Fruit fly (Drosophila melanogaster) whole organism, embryonic: Measurements from ENCODE around the gene rasp.

Experiments used
- Bdp1 ChIP-seq: fragments of 200-800 bp; sonication (Bioruptor generic); optimal IDR thresholded peaks from 3 replicates; lab custom pipeline; 2016; ENCODE audit warnings: missing biosample characterization, missing genetic modification characterization
- CG10543 ChIP-seq: fragments of 200-800 bp; sonication (Bioruptor generic); optimal IDR thresholded peaks from 3 replicates; lab custom pipeline; 2017; ENCODE audit warnings: missing biosample characterization, mild to moderate bottlenecking, missing genetic modification characterization, moderate library complexity
- CG12155 ChIP-seq: fragments of 200-800 bp; sonication (Bioruptor generic); optimal IDR thresholded peaks from 3 replicates; lab custom pipeline; 2016; ENCODE audit warnings: missing biosample characterization, missing genetic modification characterization
- CG17385 ChIP-seq: fragments of 200-800 bp; sonication (Bioruptor generic); optimal IDR thresholded peaks from 3 replicates; lab custom pipeline; 2018; ENCODE audit warnings: missing biosample characterization, mild to moderate bottlenecking, missing genetic modification characterization
- CG18011 ChIP-seq: fragments of 200-800 bp; sonication (Bioruptor generic); optimal IDR thresholded peaks from 2 replicates; lab custom pipeline; 2017; ENCODE audit warnings: missing biosample characterization, missing genetic modification characterization, mild to moderate bottlenecking, moderate library complexity, missing genotype
- CG2712 ChIP-seq: fragments of 200-800 bp; optimal IDR thresholded peaks from 3 replicates; lab custom pipeline; 2019; ENCODE audit warnings: missing biosample characterization, mild to moderate bottlenecking, missing genetic modification characterization, moderate library complexity
- CG31441 ChIP-seq: fragments of 200-800 bp; sonication (Bioruptor generic); IDR thresholded peaks from 2 replicates; pipeline ENCODE4 v1.3.6; 2022; ENCODE audit warnings: missing biosample characterization, missing genetic modification characterization
- CG3281 ChIP-seq: fragments of 200-800 bp; sonication (Bioruptor generic); optimal IDR thresholded peaks from 3 replicates; lab custom pipeline; 2017; ENCODE audit warnings: missing biosample characterization, mild to moderate bottlenecking, missing genetic modification characterization
- CG34422 ChIP-seq: fragments of 200-800 bp; sonication (Bioruptor generic); IDR thresholded peaks from 3 replicates; pipeline ENCODE4 v1.3.6; 2022; ENCODE audit warnings: missing biosample characterization, missing genetic modification characterization
- CG3726 ChIP-seq: fragments of 200-800 bp; sonication (Bioruptor generic); IDR thresholded peaks from 3 replicates; pipeline ENCODE4, ENCODE4 v1.3.6; 2022; ENCODE audit warnings: missing biosample characterization, missing genetic modification characterization
- CG4360 ChIP-seq: fragments of 200-800 bp; sonication (Bioruptor generic); IDR thresholded peaks from 2 replicates; pipeline ENCODE4 v1.3.6; 2022; ENCODE audit warnings: missing biosample characterization, missing genetic modification characterization
- CG43689 ChIP-seq: fragments of 200-800 bp; sonication (Bioruptor generic); IDR thresholded peaks from 2 replicates; pipeline ENCODE4 v1.3.6; 2022; ENCODE audit warnings: missing biosample characterization, missing genetic modification characterization
- CG7786 ChIP-seq: fragments of 200-800 bp; sonication (Bioruptor generic); optimal IDR thresholded peaks from 2 replicates; lab custom pipeline; 2016; ENCODE audit warnings: missing biosample characterization, missing genetic modification characterization
- CG8089 ChIP-seq: fragments of 200-800 bp; sonication (Bioruptor generic); optimal IDR thresholded peaks from 3 replicates; lab custom pipeline; 2016; ENCODE audit warnings: missing biosample characterization, missing genetic modification characterization
- CG8290 ChIP-seq, 3 experiments: fragments of 200-800 bp; sonication (Bioruptor generic); optimal IDR thresholded peaks; 2 replicates each; lab custom pipeline; 2016 to 2019; ENCODE audit warnings: missing biosample characterization in 3 of 3, missing genetic modification characterization in 3 of 3, mild to moderate bottlenecking in 2 of 3, moderate library complexity in 1 of 3
- CG9609 ChIP-seq: fragments of 200-800 bp; sonication (Bioruptor generic); optimal IDR thresholded peaks from 3 replicates; lab custom pipeline; 2016; ENCODE audit warnings: missing biosample characterization, missing genetic modification characterization
- D ChIP-seq, 2 experiments: fragments of 200-800 bp in 1 of 2; fragments of >200 bp in 1 of 2; sonication (Bioruptor generic) in 1 of 2; optimal IDR thresholded peaks; 2 replicates in 1 of 2; 3 replicates in 1 of 2; lab custom pipeline; 2017; ENCODE audit warnings: mild to moderate bottlenecking in 1 of 2, missing biosample characterization in 1 of 2, missing genetic modification characterization in 1 of 2, missing genetic modification reagents in 1 of 2
- Dfd ChIP-seq, 2 experiments: fragments of >200 bp; optimal IDR thresholded peaks; 2 replicates each; lab custom pipeline; 2017; ENCODE audit warnings: missing biosample characterization in 2 of 2, missing genetic modification characterization in 2 of 2
- Dp ChIP-seq: fragments of 200-800 bp; sonication (Bioruptor generic); optimal IDR thresholded peaks from 2 replicates; lab custom pipeline; 2018; ENCODE audit warnings: missing biosample characterization, mild to moderate bottlenecking, missing genetic modification characterization, moderate library complexity
- ERR ChIP-seq: fragments of 200-800 bp; sonication (Bioruptor generic); optimal IDR thresholded peaks from 2 replicates; lab custom pipeline; 2016; ENCODE audit warnings: missing biosample characterization, missing genetic modification characterization
- HmgZ ChIP-seq: fragments of 200-800 bp; sonication (Bioruptor generic); optimal IDR thresholded peaks from 2 replicates; lab custom pipeline; 2018; ENCODE audit warnings: missing biosample characterization, mild to moderate bottlenecking, missing genetic modification characterization
- Hmr ChIP-seq: fragments of 200-800 bp; sonication (Bioruptor generic); optimal IDR thresholded peaks from 3 replicates; lab custom pipeline; 2017; ENCODE audit warnings: mild to moderate bottlenecking, missing biosample characterization, missing genetic modification reagents, missing genetic modification characterization
- Hr39 ChIP-seq: fragments of >200 bp; optimal IDR thresholded peaks from 2 replicates; lab custom pipeline; 2017
- MTF-1 ChIP-seq: fragments of 200-800 bp; sonication (Bioruptor generic); optimal IDR thresholded peaks from 2 replicates; lab custom pipeline; 2018; ENCODE audit warnings: missing biosample characterization, mild to moderate bottlenecking, missing genetic modification characterization, borderline replicate concordance
- Mrtf ChIP-seq: fragments of 200-800 bp; sonication (Bioruptor generic); IDR thresholded peaks from 3 replicates; pipeline ENCODE4 v1.3.6; 2022; ENCODE audit warnings: missing biosample characterization, missing genetic modification characterization
- NfI ChIP-seq: fragments of 200-800 bp; sonication (Bioruptor generic); optimal IDR thresholded peaks from 3 replicates; lab custom pipeline; 2018; ENCODE audit warnings: missing biosample characterization, mild to moderate bottlenecking, missing genetic modification characterization, moderate library complexity
- Opbp ChIP-seq: fragments of 200-800 bp; sonication (Bioruptor generic); IDR thresholded peaks from 3 replicates; pipeline ENCODE4 v1.3.6; 2022; ENCODE audit warnings: missing biosample characterization, missing genetic modification characterization; ENCODE audit not compliant: partially characterized antibody
- Pdp1 ChIP-seq, 2 experiments: fragments of 200-800 bp; sonication (Bioruptor generic); optimal IDR thresholded peaks; 3 replicates each; lab custom pipeline; 2016; ENCODE audit warnings: missing biosample characterization in 2 of 2, missing genetic modification characterization in 2 of 2, mild to moderate bottlenecking in 1 of 2, moderate library complexity in 1 of 2
- Ptx1 ChIP-seq: fragments of 200-800 bp; sonication (Bioruptor generic); IDR thresholded peaks from 2 replicates; pipeline ENCODE4 v1.3.6; 2022; ENCODE audit warnings: missing biosample characterization, missing genetic modification characterization
- Sry-β ChIP-seq: fragments of 200-800 bp; sonication (Bioruptor generic); optimal IDR thresholded peaks from 2 replicates; lab custom pipeline; 2018; ENCODE audit warnings: missing biosample characterization, mild to moderate bottlenecking, missing genetic modification characterization, moderate library complexity
- Usf ChIP-seq: fragments of 200-800 bp; sonication (Bioruptor generic); optimal IDR thresholded peaks from 2 replicates; lab custom pipeline; 2017; ENCODE audit warnings: missing genotype, missing biosample characterization, missing genetic modification characterization
- aop ChIP-seq: fragments of 200-800 bp; sonication (Bioruptor generic); IDR thresholded peaks from 2 replicates; pipeline ENCODE4 v1.3.6; 2022; ENCODE audit warnings: missing biosample characterization, missing genetic modification characterization
- bcd ChIP-seq: fragments of 200-800 bp; sonication (Bioruptor generic); optimal IDR thresholded peaks from 2 replicates; lab custom pipeline; 2017; ENCODE audit warnings: missing biosample characterization, mild to moderate bottlenecking, missing genetic modification characterization
- bigmax ChIP-seq: fragments of 200-800 bp; sonication (Bioruptor generic); optimal IDR thresholded peaks from 2 replicates; lab custom pipeline; 2018; ENCODE audit warnings: missing biosample characterization, mild to moderate bottlenecking, missing genetic modification characterization
- corto ChIP-seq: fragments of 200-800 bp; sonication (Bioruptor generic); optimal IDR thresholded peaks from 2 replicates; lab custom pipeline; 2016; ENCODE audit warnings: missing biosample characterization, mild to moderate bottlenecking, missing genetic modification characterization, moderate library complexity
- dpn ChIP-seq, 2 experiments: fragments of 200-800 bp; sonication (Bioruptor generic); optimal IDR thresholded peaks; 3 replicates each; lab custom pipeline; 2016; ENCODE audit warnings: missing biosample characterization in 2 of 2, missing genetic modification characterization in 2 of 2
- gsb-n ChIP-seq: fragments of 200-800 bp; sonication (Bioruptor generic); optimal IDR thresholded peaks from 3 replicates; lab custom pipeline; 2018; ENCODE audit warnings: missing biosample characterization, mild to moderate bottlenecking, missing genetic modification characterization
- hb ChIP-seq: fragments of 200-800 bp; sonication (Bioruptor generic); IDR thresholded peaks from 3 replicates; pipeline ENCODE4 v1.3.6; 2022; ENCODE audit warnings: missing biosample characterization, missing genetic modification characterization; ENCODE audit not compliant: partially characterized antibody
- kay ChIP-seq: fragments of 200-800 bp; sonication (Bioruptor generic); optimal IDR thresholded peaks from 2 replicates; lab custom pipeline; 2016; ENCODE audit warnings: missing biosample characterization, missing genetic modification characterization
- lola ChIP-seq, 3 experiments: fragments of >200 bp in 2 of 3; fragments of 200-800 bp in 1 of 3; sonication (Bioruptor generic) in 1 of 3; optimal IDR thresholded peaks; 2 replicates each; lab custom pipeline; 2017 to 2019; ENCODE audit warnings: missing biosample characterization in 3 of 3, missing genetic modification characterization in 3 of 3, mild to moderate bottlenecking in 1 of 3, moderate library complexity in 1 of 3
- mirr ChIP-seq: fragments of 200-800 bp; sonication (Bioruptor generic); optimal IDR thresholded peaks from 3 replicates; lab custom pipeline; 2018; ENCODE audit warnings: missing biosample characterization, mild to moderate bottlenecking, missing genetic modification characterization
- phol ChIP-seq: fragments of 200-800 bp; sonication (Bioruptor generic); optimal IDR thresholded peaks from 3 replicates; lab custom pipeline; 2018; ENCODE audit warnings: missing biosample characterization, mild to moderate bottlenecking, missing genetic modification characterization, moderate library complexity
- rib ChIP-seq: fragments of 200-800 bp; sonication (Bioruptor generic); IDR thresholded peaks from 2 replicates; pipeline ENCODE4 v1.3.6; 2022; ENCODE audit warnings: missing biosample characterization, missing genetic modification characterization
- schlank ChIP-seq: fragments of 200-800 bp; sonication (Bioruptor generic); optimal IDR thresholded peaks from 2 replicates; lab custom pipeline; 2018; ENCODE audit warnings: missing biosample characterization, mild to moderate bottlenecking, missing genetic modification characterization
- sd ChIP-seq: fragments of 200-800 bp; sonication (Bioruptor generic); optimal IDR thresholded peaks from 3 replicates; lab custom pipeline; 2018; ENCODE audit warnings: missing biosample characterization, mild to moderate bottlenecking, missing genetic modification characterization, moderate library complexity
- sisA ChIP-seq: fragments of 200-800 bp; sonication (Bioruptor generic); IDR thresholded peaks from 2 replicates; pipeline ENCODE4 v1.3.6; 2022; ENCODE audit warnings: missing biosample characterization, missing genetic modification characterization
- slp2 ChIP-seq: fragments of 200-800 bp; sonication (Bioruptor generic); optimal IDR thresholded peaks from 2 replicates; lab custom pipeline; 2016; ENCODE audit warnings: missing biosample characterization, missing genetic modification characterization
- tll ChIP-seq, 2 experiments: fragments of 200-800 bp in 1 of 2; fragments of >200 bp in 1 of 2; sonication (Bioruptor generic) in 1 of 2; optimal IDR thresholded peaks; 2 replicates each; lab custom pipeline; 2017 to 2019; ENCODE audit warnings: missing biosample characterization in 2 of 2, missing genetic modification characterization in 2 of 2, mild to moderate bottlenecking in 1 of 2, moderate library complexity in 1 of 2
- usp ChIP-seq: fragments of >200 bp; optimal IDR thresholded peaks from 2 replicates; lab custom pipeline; 2017; ENCODE audit warnings: missing biosample characterization, missing genetic modification characterization
- vvl ChIP-seq: fragments of 200-800 bp; sonication (Bioruptor generic); IDR thresholded peaks from 2 replicates; pipeline ENCODE4 v1.3.6; 2022; ENCODE audit warnings: missing biosample characterization, missing genetic modification characterization

The rasp gene

DNA sequence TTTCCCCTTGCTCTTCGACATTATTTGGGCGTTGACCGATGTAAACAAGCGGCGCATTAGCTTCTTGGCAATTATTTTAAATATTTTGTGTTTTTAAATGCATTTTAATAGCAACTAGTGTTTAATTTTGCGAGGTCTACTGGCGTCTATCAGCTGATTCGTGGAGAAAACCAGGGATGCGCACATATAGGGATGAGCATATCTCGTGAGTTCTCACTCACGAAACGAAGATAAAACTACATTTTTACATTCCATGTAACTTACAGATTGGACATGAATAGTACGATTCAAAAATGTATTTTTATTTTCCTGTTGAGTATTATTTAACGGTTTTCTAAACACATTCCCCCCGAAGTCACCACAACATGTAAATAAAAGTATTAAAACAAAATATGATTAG is 35.5 kb downstream of the rasp start, which contains the start of gene CG14966 (continued):
- TF ChIP-seq sisA (GFP tag; lab: Robert Waterston, UW) (no peak), CG9609 (GFP tag; lab: Kevin White, UChicago) (no peak), lola (GFP tag; optimal IDR thresholded peaks at IDR 0.05; lab: Kevin White, UChicago) (no peak), dpn (GFP tag; optimal IDR thresholded peaks at IDR 0.05; lab: Kevin White, UChicago) (peak; percentile 20 to 48), aop (GFP tag; lab: Robert Waterston, UW) (no peak), Ptx1 (peak; percentile 23; the same call in 1 of the 2 replicates), D (optimal IDR thresholded peaks at IDR 0.05; lab: Kevin White, UChicago) (no peak), D (GFP tag; optimal IDR thresholded peaks at IDR 0.05; lab: Kevin White, UChicago) (no peak), CG18011 (GFP tag; lab: Kevin White, UChicago) (no peak), CG43689 (GFP tag; lab: Robert Waterston, UW) (no peak), hb (peak; percentile 78; the same call in 2 of the 3 replicates), Dfd (GFP tag; optimal IDR thresholded peaks at IDR 0.05; lab: Kevin White, UChicago) (no peak), bcd (no peak), CG2712 (peak; percentile 44), Opbp (GFP tag; lab: Robert Waterston, UW) (peak; percentile 87), Sry-β (GFP tag; lab: Kevin White, UChicago) (no peak), CG12155 (GFP tag; lab: Kevin White, UChicago) (peak; percentile 32), sd (peak; percentile 82), rib (peak; percentile 65), CG3726 (GFP tag; lab: Robert Waterston, UW) (no peak), CG7786 (GFP tag; lab: Kevin White, UChicago) (peak; percentile 0), mirr (peak; percentile 30), ERR (peak; percentile 25), Dp (GFP tag; lab: Kevin White, UChicago) (peak; percentile 42), Pdp1 (GFP tag; optimal IDR thresholded peaks at IDR 0.05; lab: Kevin White, UChicago) (peak in 1 of 2 experiments; percentile 47), Bdp1 (no peak), CG10543 (GFP tag; lab: Kevin White, UChicago) (peak; percentile 13), CG34422 (GFP tag; lab: Robert Waterston, UW) (peak; percentile 87; the same call in 2 of the 3 replicates), kay (GFP tag; lab: Kevin White, UChicago) (no peak), NfI (GFP tag; lab: Kevin White, UChicago) (no peak), usp (GFP tag; lab: Kevin White, UChicago) (no peak), Hr39 (lab: Kevin White, UChicago) (no peak), Usf (no peak), schlank (tag; lab: Kevin White, UChicago) (no peak), bigmax (peak; percentile 8), CG17385 (GFP tag; lab: Kevin White, UChicago) (no peak), Hmr (GFP tag; lab: Kevin White, UChicago) (peak; percentile 27), MTF-1 (GFP tag; lab: Kevin White, UChicago) (no peak), CG3281 (GFP tag; lab: Kevin White, UChicago) (no peak), CG31441 (GFP tag; lab: Robert Waterston, UW) (no peak), tll (GFP tag; optimal IDR thresholded peaks at IDR 0.05; lab: Kevin White, UChicago) (no peak), phol (peak; percentile 35), CG4360 (GFP tag; lab: Robert Waterston, UW) (no peak), HmgZ (tag; lab: Kevin White, UChicago) (peak; percentile 69), vvl (GFP tag; lab: Robert Waterston, UW) (peak; percentile 40; the same call in 1 of the 2 replicates), gsb-n (tag; lab: Kevin White, UChicago) (no peak), CG8089 (GFP tag; lab: Kevin White, UChicago) (no peak), CG8290 (GFP tag; optimal IDR thresholded peaks at IDR 0.05; lab: Kevin White, UChicago) (peak; percentile 5), CG8290 (tag; optimal IDR thresholded peaks at IDR 0.05; lab: Kevin White, UChicago) (peak in 1 of 2 experiments; percentile 71), Mrtf (GFP tag; lab: Robert Waterston, UW) (no peak), slp2 (GFP tag; lab: Kevin White, UChicago) (no peak), corto (GFP tag; lab: Kevin White, UChicago) (no peak)
